Worm (Caenorhabditis elegans) whole organism, early embryonic: ENCODE results near the gene nlp-78.

Source experiments
- B0310.2 ChIP-seq: sonication (generic microtip); optimal IDR thresholded peaks from 2 replicates; lab custom pipeline; 2016; ENCODE audit warnings: mild to moderate bottlenecking, missing genetic modification characterization, missing compliant biosample characterization
- F13C5.2 ChIP-seq: sonication (generic microtip); optimal IDR thresholded peaks from 2 replicates; lab custom pipeline; 2017; ENCODE audit warnings: mild to moderate bottlenecking, missing genetic modification characterization, inconsistent platforms, missing compliant biosample characterization
- aly-1 ChIP-seq: sonication (generic microtip); optimal IDR thresholded peaks from 2 replicates; lab custom pipeline; 2016; ENCODE audit warnings: missing genetic modification characterization, missing compliant biosample characterization
- ama-1 ChIP-seq: fragments of 150-350 bp; optimal IDR thresholded peaks from 2 replicates; lab custom pipeline; 2014
- ceh-13 ChIP-seq: fragments of 200-800 bp; sonication (Bioruptor generic); optimal IDR thresholded peaks from 2 replicates; lab custom pipeline; 2018; ENCODE audit warnings: mild to moderate bottlenecking, missing genetic modification characterization, missing compliant biosample characterization
- ceh-36 ChIP-seq: sonication (generic microtip); optimal IDR thresholded peaks from 2 replicates; lab custom pipeline; 2016; ENCODE audit warnings: missing genetic modification characterization, inconsistent platforms, missing compliant biosample characterization
- ets-7 ChIP-seq: sonication (generic microtip); optimal IDR thresholded peaks from 2 replicates; lab custom pipeline; 2016; ENCODE audit warnings: missing genotype, missing genetic modification characterization, missing compliant biosample characterization
- flt-1 ChIP-seq: fragments of 200-800 bp; sonication (Bioruptor generic); IDR thresholded peaks from 2 replicates; pipeline ENCODE4 v1.3.6; 2022; ENCODE audit warnings: missing genetic modification characterization, missing compliant biosample characterization
- hmbx-1 ChIP-seq: sonication (generic microtip); optimal IDR thresholded peaks from 2 replicates; lab custom pipeline; 2016; ENCODE audit warnings: mild to moderate bottlenecking, missing genetic modification characterization, missing compliant biosample characterization
- hmg-4 ChIP-seq: fragments of 200-800 bp; sonication (Bioruptor generic); optimal IDR thresholded peaks from 2 replicates; lab custom pipeline; 2018; ENCODE audit warnings: mild to moderate bottlenecking, missing genetic modification characterization, missing compliant biosample characterization
- hnd-1 ChIP-seq: sonication (generic microtip); optimal IDR thresholded peaks from 2 replicates; lab custom pipeline; 2016; ENCODE audit warnings: missing genetic modification characterization, missing compliant biosample characterization
- pes-1 ChIP-seq: fragments of 200-800 bp; sonication (Bioruptor generic); IDR thresholded peaks from 2 replicates; pipeline ENCODE4 v1.3.6; 2022; ENCODE audit warnings: missing genetic modification reagents, missing genetic modification characterization, missing compliant biosample characterization
- scrt-1 ChIP-seq: fragments of 200-800 bp; sonication (Bioruptor generic); IDR thresholded peaks from 2 replicates; pipeline ENCODE4 v1.3.6; 2022; ENCODE audit warnings: missing genetic modification characterization, missing compliant biosample characterization
- sea-1 ChIP-seq: fragments of 200-800 bp; sonication (Bioruptor generic); conservative IDR thresholded peaks from 2 replicates; pipeline ENCODE4 v1.3.6; 2022; ENCODE audit warnings: missing genetic modification characterization, missing compliant biosample characterization
- tbx-11 ChIP-seq: fragments of 200-800 bp; sonication (Bioruptor generic); IDR thresholded peaks from 2 replicates; pipeline ENCODE4 v1.3.6; 2022; ENCODE audit warnings: missing genetic modification characterization, missing compliant biosample characterization
- tbx-37 ChIP-seq: fragments of 200-800 bp; sonication (Bioruptor generic); conservative IDR thresholded peaks from 2 replicates; pipeline ENCODE4 v1.3.6; 2022; ENCODE audit warnings: missing genetic modification reagents, missing genetic modification characterization, missing compliant biosample characterization
- tra-4 ChIP-seq: sonication (generic microtip); optimal IDR thresholded peaks from 2 replicates; lab custom pipeline; 2017; ENCODE audit warnings: missing genetic modification characterization, missing compliant biosample characterization

Gene nlp-78

ce11 chrII:9099017-9099416, 37.0 kb upstream of the nlp-78 start, which contains the start of gene T24H10.1:
T24H10.1 (plus strand) TSS chrII:9099371.
- TF ChIP-seq B0310.2 (no peak), hmbx-1 (tag; lab: Kevin White, UChicago) (no peak), sea-1 (GFP tag; lab: Robert Waterston, UW) (no peak), tbx-11 (GFP tag; lab: Robert Waterston, UW) (no peak), scrt-1 (GFP tag; lab: Robert Waterston, UW) (no peak), ceh-36 (tag; lab: Kevin White, UChicago) (peak; percentile 33), F13C5.2 (tag; lab: Kevin White, UChicago) (peak; percentile 57), aly-1 (tag; lab: Kevin White, UChicago) (no peak)

- no peak for TF ChIP-seq ama-1
- no peak for TF ChIP-seq tbx-11 (GFP tag; lab: Robert Waterston, UW)
- no peak for TF ChIP-seq ceh-13 (GFP tag; lab: Kevin White, UChicago)
- no peak for TF ChIP-seq tra-4 (tag; lab: Kevin White, UChicago)
- no peak for TF ChIP-seq ceh-36 (tag; lab: Kevin White, UChicago)
- TF ChIP-seq aly-1 (tag; lab: Kevin White, UChicago), result no peak
- no peak for TF ChIP-seq flt-1 (GFP tag; lab: Robert Waterston, UW)
- TF ChIP-seq pes-1 (GFP tag; lab: Robert Waterston, UW), result no peak
These were observed 35.2 kb upstream of the nlp-78 start, which contains the start of gene T24H10.5 for ce11 chrII:9100798-9101197. T24H10.5 (plus strand) TSS chrII:9101098.

- TF ChIP-seq scrt-1 (GFP tag; lab: Robert Waterston, UW) (peak; percentile 79), tbx-37 (GFP tag; lab: Robert Waterston, UW) (0 out of 2 replicates have a peak, but pooled peaks have one; percentile 31), sea-1 (GFP tag; lab: Robert Waterston, UW) (peak; percentile 66), pes-1 (GFP tag; lab: Robert Waterston, UW) (peak; percentile 76), flt-1 (GFP tag; lab: Robert Waterston, UW) (peak; percentile 66), tbx-11 (GFP tag; lab: Robert Waterston, UW) (peak; percentile 71)
These were observed 33.4 kb upstream of the nlp-78 start for ce11 chrII:9102623-9103022.

- TF ChIP-seq aly-1 (tag; lab: Kevin White, UChicago), result no peak
- TF ChIP-seq B0310.2, result no peak
- TF ChIP-seq hmg-4 (GFP tag; lab: Kevin White, UChicago), result no peak
- TF ChIP-seq ceh-36 (tag; lab: Kevin White, UChicago), result no peak
- no peak for TF ChIP-seq sea-1 (GFP tag; lab: Robert Waterston, UW)
- TF ChIP-seq scrt-1 (GFP tag; lab: Robert Waterston, UW), result no peak
- no peak for TF ChIP-seq tbx-11 (GFP tag; lab: Robert Waterston, UW)
- no peak for TF ChIP-seq ets-7 (tag; lab: Kevin White, UChicago)
- TF ChIP-seq hnd-1, result no peak
These were observed 28.7 kb upstream of the nlp-78 start, which contains the start of gene dyrb-1 for ce11 chrII:9107095-9107769. dyrb-1 (minus strand) TSS chrII:9107145.

ce11 chrII:9108443-9108842, 27.5 kb upstream of the nlp-78 start, which contains the start of gene dnj-23:
dnj-23 (minus strand) TSS chrII:9108600.
- TF ChIP-seq scrt-1 (GFP tag; lab: Robert Waterston, UW) (no peak), sea-1 (GFP tag; lab: Robert Waterston, UW) (no peak), hmbx-1 (tag; lab: Kevin White, UChicago) (no peak), ets-7 (tag; lab: Kevin White, UChicago) (no peak), tra-4 (tag; lab: Kevin White, UChicago) (no peak), hnd-1 (no peak), F13C5.2 (tag; lab: Kevin White, UChicago) (no peak), hmg-4 (GFP tag; lab: Kevin White, UChicago) (no peak), pes-1 (GFP tag; lab: Robert Waterston, UW) (no peak), B0310.2 (no peak), ceh-13 (GFP tag; lab: Kevin White, UChicago) (no peak), ama-1 (no peak)

ce11 chrII:9108905-9109551, 26.9 kb upstream of the nlp-78 start, which contains the start of gene T24H10.4:
T24H10.4 (plus strand) TSS chrII:9109534.
- no peak for TF ChIP-seq tbx-37 (GFP tag; lab: Robert Waterston, UW)
- TF ChIP-seq ets-7 (tag; lab: Kevin White, UChicago), result no peak
- TF ChIP-seq aly-1 (tag; lab: Kevin White, UChicago), result no peak
- no peak for TF ChIP-seq pes-1 (GFP tag; lab: Robert Waterston, UW)
- no peak for TF ChIP-seq hnd-1
- TF ChIP-seq ceh-36 (tag; lab: Kevin White, UChicago), result no peak
- no peak for TF ChIP-seq ceh-13 (GFP tag; lab: Kevin White, UChicago)
- TF ChIP-seq sea-1 (GFP tag; lab: Robert Waterston, UW), result no peak
- no peak for TF ChIP-seq tbx-11 (GFP tag; lab: Robert Waterston, UW)
- TF ChIP-seq F13C5.2 (tag; lab: Kevin White, UChicago), result no peak
- TF ChIP-seq hmbx-1 (tag; lab: Kevin White, UChicago), result no peak
- TF ChIP-seq flt-1 (GFP tag; lab: Robert Waterston, UW), result no peak
- no peak for TF ChIP-seq hmg-4 (GFP tag; lab: Kevin White, UChicago)
- TF ChIP-seq tra-4 (tag; lab: Kevin White, UChicago), result no peak
- TF ChIP-seq scrt-1 (GFP tag; lab: Robert Waterston, UW), result no peak
- TF ChIP-seq ama-1, result no peak
- TF ChIP-seq B0310.2, result no peak
